Fruit fly (Drosophila melanogaster): Measurements from ENCODE around the gene CG11555.

Gene CG11555

dm6 chr2L:249048-249825, 24.4 kb upstream of the CG11555 start (continued):
- TF ChIP-seq salm (tag; optimal IDR thresholded peaks at IDR 0.05) (no peak), CG17568 (GFP tag; optimal IDR thresholded peaks at IDR 0.05) (no peak), ro (GFP tag; IDR thresholded peaks at IDR 0.05) (no peak), ci (GFP tag; IDR thresholded peaks at IDR 0.05) (peak; percentile 55; the same call in 2 of the 3 replicates), CG4360 (GFP tag; IDR thresholded peaks at IDR 0.05) (no peak), CG2199 (GFP tag; IDR thresholded peaks at IDR 0.05) (peak; percentile 82), Atf-2 (GFP tag; optimal IDR thresholded peaks at IDR 0.05) (no peak), NC2β (GFP tag; optimal IDR thresholded peaks at IDR 0.05) (no peak), Fer1 (GFP tag; optimal IDR thresholded peaks at IDR 0.05) (peak; percentile 18), CG11398 (GFP tag; optimal IDR thresholded peaks at IDR 0.05) (no peak), Adf1 (GFP tag; IDR thresholded peaks at IDR 0.05) (peak; percentile 79), chif (GFP tag; optimal IDR thresholded peaks at IDR 0.05) (no peak), mld (GFP tag; IDR thresholded peaks at IDR 0.05; ENCODE audit: partially characterized antibody) (no peak), slbo (GFP tag; IDR thresholded peaks at IDR 0.05) (no peak), GATAe (GFP tag; conservative IDR thresholded peaks at IDR 0.05) (no peak), Vsx1 (GFP tag; optimal IDR thresholded peaks at IDR 0.05) (peak; percentile 9), jumu (GFP tag; optimal IDR thresholded peaks at IDR 0.05) (no peak), CG32772 (GFP tag; IDR thresholded peaks at IDR 0.05) (no peak), Atf6 (GFP tag; IDR thresholded peaks at IDR 0.05) (peak; percentile 15; the same call in 1 of the 2 replicates), CG5245 (GFP tag; optimal IDR thresholded peaks at IDR 0.05) (no peak), wek (GFP tag; optimal IDR thresholded peaks at IDR 0.05) (no peak), CG15696 (tag; optimal IDR thresholded peaks at IDR 0.05) (no peak), mam (GFP tag; optimal IDR thresholded peaks at IDR 0.05) (no peak), CG15514 (GFP tag; optimal IDR thresholded peaks at IDR 0.05) (peak; percentile 7), Sox102F (GFP tag; optimal IDR thresholded peaks at IDR 0.05) (peak; percentile 42), CrebB (tag; optimal IDR thresholded peaks at IDR 0.05) (no peak), CG14860 (GFP tag; IDR thresholded peaks at IDR 0.05; ENCODE audit: partially characterized antibody) (no peak), CG10979 (tag; optimal IDR thresholded peaks at IDR 0.05) (peak; percentile 15), TFAM (GFP tag; optimal IDR thresholded peaks at IDR 0.05) (no peak), tll (GFP tag; optimal IDR thresholded peaks at IDR 0.05) (no peak), CG2202 (tag; optimal IDR thresholded peaks at IDR 0.05) (no peak), kni (GFP tag; optimal IDR thresholded peaks at IDR 0.05) (peak; percentile 94), CG6791 (GFP tag; IDR thresholded peaks at IDR 0.05; ENCODE audit: partially characterized antibody) (no peak), ssp (GFP tag; IDR thresholded peaks at IDR 0.05) (no peak), CG6272 (GFP tag; IDR thresholded peaks at IDR 0.05) (no peak), row (GFP tag; IDR thresholded peaks at IDR 0.05) (no peak), vvl (GFP tag; IDR thresholded peaks at IDR 0.05) (peak; percentile 65), lmd (GFP tag; IDR thresholded peaks at IDR 0.05) (no peak), CG4404 (GFP tag; IDR thresholded peaks at IDR 0.05) (no peak), CG3847 (GFP tag; IDR thresholded peaks at IDR 0.05) (no peak), Spps (tag; optimal IDR thresholded peaks at IDR 0.05) (no peak), fd64A (GFP tag; optimal IDR thresholded peaks at IDR 0.05) (no peak), CG3995 (GFP tag; optimal IDR thresholded peaks at IDR 0.05) (no peak), onecut (GFP tag; IDR thresholded peaks at IDR 0.05) (no peak), btn (GFP tag; optimal IDR thresholded peaks at IDR 0.05) (no peak), CG17385 (GFP tag; optimal IDR thresholded peaks at IDR 0.05) (peak; percentile 97), CG15601 (tag; optimal IDR thresholded peaks at IDR 0.05) (peak; percentile 0), CG13894 (tag; optimal IDR thresholded peaks at IDR 0.05) (no peak), CG31441 (GFP tag; IDR thresholded peaks at IDR 0.05) (peak; percentile 25; the same call in 1 of the 2 replicates), chn (GFP tag; optimal IDR thresholded peaks at IDR 0.05) (no peak)
